Fruit fly (Drosophila melanogaster): Measurements from ENCODE around the gene r-l.

DNA sequence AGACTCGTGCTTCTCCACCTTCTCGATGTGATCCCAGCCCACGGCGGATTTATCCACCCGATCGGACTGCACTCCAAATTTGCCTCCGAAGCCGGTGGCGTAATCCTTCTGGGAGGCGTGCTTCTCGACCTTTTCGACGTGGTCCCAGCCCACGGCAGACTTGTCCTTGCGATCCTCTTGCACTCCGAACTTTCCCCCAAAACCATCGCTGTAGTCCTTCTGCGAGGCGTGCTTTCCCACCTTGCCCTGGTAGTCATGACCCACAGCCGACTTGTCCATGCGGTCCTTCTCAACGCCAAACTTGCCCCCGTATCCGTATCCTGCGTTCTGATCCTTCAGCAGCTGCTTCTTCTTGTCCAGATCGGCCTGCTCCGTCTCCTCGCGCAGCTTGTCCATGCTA is 9.7 kb downstream of the r-l start:
- TF ChIP-seq Hr78 (GFP tag; optimal IDR thresholded peaks at IDR 0.05) (no peak), Mio (GFP tag; optimal IDR thresholded peaks at IDR 0.05) (no peak)
